Worm (Caenorhabditis elegans) whole organism, young adult: Measurements from ENCODE around the gene E02H9.6.

Source experiments
- B0336.3 ChIP-seq: fragments of 200-800 bp; sonication (Bioruptor generic); IDR thresholded peaks from 2 replicates; pipeline ENCODE4 v1.3.6; 2022; ENCODE audit warnings: missing genetic modification characterization, missing compliant biosample characterization
- ama-1 ChIP-seq, 3 experiments: fragments of 150-350 bp in 1 of 3; sonication (generic microtip) in 2 of 3; optimal IDR thresholded peaks; 2 replicates each; lab custom pipeline; 2014 to 2018; ENCODE audit warnings: missing biosample characterization in 2 of 3, missing genetic modification characterization in 2 of 3, missing genetic modification reagents in 2 of 3
- ceh-27 ChIP-seq: fragments of 200-800 bp; sonication (Bioruptor generic); optimal IDR thresholded peaks from 2 replicates; lab custom pipeline; 2018; ENCODE audit warnings: mild to moderate bottlenecking, missing genetic modification characterization, moderate library complexity, missing compliant biosample characterization
- dpl-1 ChIP-seq: fragments of 150-350 bp; optimal IDR thresholded peaks from 2 replicates; lab custom pipeline; 2014; ENCODE audit warnings: missing biosample characterization, missing genetic modification reagents, missing genetic modification characterization
- fkh-3 ChIP-seq: sonication (generic microtip); optimal IDR thresholded peaks from 2 replicates; lab custom pipeline; 2016; ENCODE audit warnings: mild to moderate bottlenecking, missing genetic modification characterization, missing compliant biosample characterization
- him-1 ChIP-seq: sonication (generic microtip); optimal IDR thresholded peaks from 2 replicates; lab custom pipeline; 2016; ENCODE audit warnings: missing genotype, missing genetic modification reagents, missing genetic modification characterization, missing compliant biosample characterization
- lir-1 ChIP-seq: fragments of 200-800 bp; sonication (Bioruptor generic); conservative IDR thresholded peaks from 2 replicates; pipeline ENCODE4 v1.3.6; 2022; ENCODE audit warnings: missing genetic modification reagents, missing genetic modification characterization, missing compliant biosample characterization
- madf-10 ChIP-seq: sonication (generic microtip); optimal IDR thresholded peaks from 2 replicates; lab custom pipeline; 2016; ENCODE audit warnings: mild to moderate bottlenecking, missing genetic modification characterization, missing compliant biosample characterization
- nfya-2 ChIP-seq: fragments of 200-800 bp; sonication (Bioruptor generic); IDR thresholded peaks from 2 replicates; pipeline ENCODE4 v1.3.6; 2022; ENCODE audit warnings: missing genetic modification reagents, missing genetic modification characterization, missing compliant biosample characterization
- rec-8 ChIP-seq, 2 experiments: sonication (generic microtip); optimal IDR thresholded peaks; 2 replicates each; lab custom pipeline; 2016; ENCODE audit warnings: mild to moderate bottlenecking in 2 of 2, missing genetic modification characterization in 2 of 2, missing genetic modification reagents in 2 of 2, missing genotype in 2 of 2, missing biosample characterization in 1 of 2, missing compliant biosample characterization in 1 of 2, moderate library complexity in 1 of 2
- ztf-26 ChIP-seq: sonication (generic microtip); optimal IDR thresholded peaks from 2 replicates; lab custom pipeline; 2017; ENCODE audit warnings: missing genetic modification characterization, missing compliant biosample characterization

DNA sequence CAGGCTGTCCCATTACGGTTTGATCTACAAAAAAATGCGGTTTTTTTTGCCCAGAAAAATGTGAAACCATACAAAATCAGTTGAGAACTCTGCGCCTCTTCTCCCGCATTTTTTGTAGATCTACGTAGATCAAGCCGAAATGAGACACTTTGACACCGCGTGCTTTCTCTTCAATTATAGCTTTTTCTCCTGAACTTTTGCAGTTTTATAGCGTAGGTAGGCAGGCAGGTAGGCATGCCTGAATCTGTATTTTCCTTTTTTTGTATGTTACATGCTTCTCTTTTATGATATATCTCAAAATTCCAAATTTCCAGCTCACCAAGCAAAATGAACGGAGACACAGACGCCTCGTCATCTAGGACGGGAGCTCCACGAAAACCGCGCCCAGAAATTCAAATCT is 37.6 kb downstream of the E02H9.6 start, which contains the start of gene smg-6:
- no peak for TF ChIP-seq ama-1 (optimal IDR thresholded peaks at IDR 0.05; lab: Kevin White, UChicago)
- no peak for TF ChIP-seq ama-1 (GFP tag; optimal IDR thresholded peaks at IDR 0.05; lab: Kevin White, UChicago)
- no peak for TF ChIP-seq fkh-3
- TF ChIP-seq rec-8 (tag; optimal IDR thresholded peaks at IDR 0.05; lab: Kevin White, UChicago): no peak
- no peak for TF ChIP-seq ztf-26 (tag; lab: Kevin White, UChicago)
- TF ChIP-seq lir-1: no peak
- no peak for TF ChIP-seq dpl-1 (GFP tag; lab: Kevin White, UChicago)
- TF ChIP-seq ceh-27 (GFP tag; lab: Kevin White, UChicago): no peak
- no peak for TF ChIP-seq nfya-2 (GFP tag; lab: Robert Waterston, UW)
- no peak for TF ChIP-seq madf-10 (tag; lab: Kevin White, UChicago)
- TF ChIP-seq B0336.3 (GFP tag; lab: Robert Waterston, UW): no peak
- TF ChIP-seq him-1 (tag; lab: Kevin White, UChicago): no peak
